Worm (Caenorhabditis elegans) whole organism, early embryonic: ENCODE results near the gene C55A6.6.
A peak's percentile ranks its signal among the peaks of the same experiment; 100 is the strongest.
"Not testable (repeated sequence)": the region's sequence is repeated elsewhere in the genome, so short reads cannot be mapped to it uniquely, and the experiment has no call there.

Experiments
- B0310.2 ChIP-seq: sonication (generic microtip); optimal IDR thresholded peaks from 2 replicates; lab custom pipeline; 2016; ENCODE audit warnings: mild to moderate bottlenecking, missing genetic modification characterization, missing compliant biosample characterization
- F13C5.2 ChIP-seq: sonication (generic microtip); optimal IDR thresholded peaks from 2 replicates; lab custom pipeline; 2017; ENCODE audit warnings: mild to moderate bottlenecking, missing genetic modification characterization, inconsistent platforms, missing compliant biosample characterization
- aly-1 ChIP-seq: sonication (generic microtip); optimal IDR thresholded peaks from 2 replicates; lab custom pipeline; 2016; ENCODE audit warnings: missing genetic modification characterization, missing compliant biosample characterization
- ama-1 ChIP-seq: fragments of 150-350 bp; optimal IDR thresholded peaks from 2 replicates; lab custom pipeline; 2014
- ceh-13 ChIP-seq: fragments of 200-800 bp; sonication (Bioruptor generic); optimal IDR thresholded peaks from 2 replicates; lab custom pipeline; 2018; ENCODE audit warnings: mild to moderate bottlenecking, missing genetic modification characterization, missing compliant biosample characterization
- ceh-36 ChIP-seq: sonication (generic microtip); optimal IDR thresholded peaks from 2 replicates; lab custom pipeline; 2016; ENCODE audit warnings: missing genetic modification characterization, inconsistent platforms, missing compliant biosample characterization
- ets-7 ChIP-seq: sonication (generic microtip); optimal IDR thresholded peaks from 2 replicates; lab custom pipeline; 2016; ENCODE audit warnings: missing genotype, missing genetic modification characterization, missing compliant biosample characterization
- flt-1 ChIP-seq: fragments of 200-800 bp; sonication (Bioruptor generic); IDR thresholded peaks from 2 replicates; pipeline ENCODE4 v1.3.6; 2022; ENCODE audit warnings: missing genetic modification characterization, missing compliant biosample characterization
- hmbx-1 ChIP-seq: sonication (generic microtip); optimal IDR thresholded peaks from 2 replicates; lab custom pipeline; 2016; ENCODE audit warnings: mild to moderate bottlenecking, missing genetic modification characterization, missing compliant biosample characterization
- hmg-4 ChIP-seq: fragments of 200-800 bp; sonication (Bioruptor generic); optimal IDR thresholded peaks from 2 replicates; lab custom pipeline; 2018; ENCODE audit warnings: mild to moderate bottlenecking, missing genetic modification characterization, missing compliant biosample characterization
- hnd-1 ChIP-seq: sonication (generic microtip); optimal IDR thresholded peaks from 2 replicates; lab custom pipeline; 2016; ENCODE audit warnings: missing genetic modification characterization, missing compliant biosample characterization
- pes-1 ChIP-seq: fragments of 200-800 bp; sonication (Bioruptor generic); IDR thresholded peaks from 2 replicates; pipeline ENCODE4 v1.3.6; 2022; ENCODE audit warnings: missing genetic modification reagents, missing genetic modification characterization, missing compliant biosample characterization
- scrt-1 ChIP-seq: fragments of 200-800 bp; sonication (Bioruptor generic); IDR thresholded peaks from 2 replicates; pipeline ENCODE4 v1.3.6; 2022; ENCODE audit warnings: missing genetic modification characterization, missing compliant biosample characterization
- sea-1 ChIP-seq: fragments of 200-800 bp; sonication (Bioruptor generic); conservative IDR thresholded peaks from 2 replicates; pipeline ENCODE4 v1.3.6; 2022; ENCODE audit warnings: missing genetic modification characterization, missing compliant biosample characterization
- tbx-11 ChIP-seq: fragments of 200-800 bp; sonication (Bioruptor generic); IDR thresholded peaks from 2 replicates; pipeline ENCODE4 v1.3.6; 2022; ENCODE audit warnings: missing genetic modification characterization, missing compliant biosample characterization
- tbx-37 ChIP-seq: fragments of 200-800 bp; sonication (Bioruptor generic); conservative IDR thresholded peaks from 2 replicates; pipeline ENCODE4 v1.3.6; 2022; ENCODE audit warnings: missing genetic modification reagents, missing genetic modification characterization, missing compliant biosample characterization
- tra-4 ChIP-seq: sonication (generic microtip); optimal IDR thresholded peaks from 2 replicates; lab custom pipeline; 2017; ENCODE audit warnings: missing genetic modification characterization, missing compliant biosample characterization

Gene C55A6.6

DNA sequence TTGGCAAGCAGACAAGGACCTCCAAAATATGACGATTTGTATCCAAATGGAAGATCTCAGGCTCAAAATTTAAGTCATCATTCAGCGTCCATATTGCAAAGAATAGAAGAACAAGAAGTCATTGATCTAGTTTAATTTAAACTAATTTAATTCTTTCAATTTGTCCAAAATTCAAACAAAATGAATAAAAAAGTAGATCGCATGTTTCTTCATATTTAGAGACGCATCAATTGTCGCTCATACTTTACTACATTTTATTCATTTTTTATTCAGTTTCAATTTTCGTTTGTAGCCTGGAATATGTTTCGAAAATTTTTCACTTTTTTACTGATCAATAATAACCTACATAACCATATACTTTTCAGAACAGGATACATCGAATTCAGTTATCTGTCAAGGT, 22.1 kb downstream of the C55A6.6 start, which contains the start of gene T11F9.21:
TSS of gene T11F9.21 (plus strand) at position 301 of the 400 bp plus-strand sequence.
- no peak for TF ChIP-seq scrt-1 (GFP tag; lab: Robert Waterston, UW)
- TF ChIP-seq hmbx-1, result no peak
- TF ChIP-seq hmg-4 (GFP tag; lab: Kevin White, UChicago), result no peak
- TF ChIP-seq flt-1 (GFP tag; lab: Robert Waterston, UW), result no peak
- TF ChIP-seq pes-1, result no peak
- TF ChIP-seq aly-1 (tag; lab: Kevin White, UChicago), result no peak
- no peak for TF ChIP-seq tbx-37
- no peak for TF ChIP-seq ama-1 (lab: Kevin White, UChicago)
- TF ChIP-seq ceh-13, result no peak
- TF ChIP-seq tbx-11 (GFP tag; lab: Robert Waterston, UW), result no peak
- no peak for TF ChIP-seq hnd-1
- TF ChIP-seq ets-7 (tag; lab: Kevin White, UChicago), result no peak
- TF ChIP-seq ceh-36 (tag; lab: Kevin White, UChicago), result no peak
- TF ChIP-seq F13C5.2 (tag; lab: Kevin White, UChicago), result no peak

DNA sequence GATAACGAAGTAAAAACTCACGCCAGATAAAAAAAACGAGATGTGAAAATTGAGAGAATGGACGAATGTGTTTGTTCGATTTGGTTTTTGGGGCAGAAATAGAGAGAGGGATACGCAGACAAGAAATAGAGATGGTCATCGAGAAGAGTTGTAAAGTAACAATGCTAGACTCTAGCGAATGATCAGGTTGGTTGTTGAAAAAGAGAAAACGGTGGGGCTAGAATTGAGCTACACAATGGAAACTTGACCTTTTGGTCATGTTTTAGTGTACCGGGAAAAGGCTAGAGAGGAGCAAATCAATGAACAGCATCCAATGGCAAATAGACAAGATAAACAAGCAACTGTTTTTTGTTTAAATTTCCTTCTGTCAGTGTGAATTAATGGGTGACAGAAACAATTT, 24.2 kb downstream of the C55A6.6 start, which contains the start of gene dhs-19:
TSS of gene dhs-19 (minus strand) at position 101 of the 400 bp plus-strand sequence.
- TF ChIP-seq ceh-13 (no peak), tbx-11 (GFP tag; lab: Robert Waterston, UW) (no peak), pes-1 (no peak), ets-7 (tag; lab: Kevin White, UChicago) (no peak), scrt-1 (GFP tag; lab: Robert Waterston, UW) (no peak), flt-1 (GFP tag; lab: Robert Waterston, UW) (no peak), tra-4 (tag; lab: Kevin White, UChicago) (no peak), tbx-37 (no peak)

DNA sequence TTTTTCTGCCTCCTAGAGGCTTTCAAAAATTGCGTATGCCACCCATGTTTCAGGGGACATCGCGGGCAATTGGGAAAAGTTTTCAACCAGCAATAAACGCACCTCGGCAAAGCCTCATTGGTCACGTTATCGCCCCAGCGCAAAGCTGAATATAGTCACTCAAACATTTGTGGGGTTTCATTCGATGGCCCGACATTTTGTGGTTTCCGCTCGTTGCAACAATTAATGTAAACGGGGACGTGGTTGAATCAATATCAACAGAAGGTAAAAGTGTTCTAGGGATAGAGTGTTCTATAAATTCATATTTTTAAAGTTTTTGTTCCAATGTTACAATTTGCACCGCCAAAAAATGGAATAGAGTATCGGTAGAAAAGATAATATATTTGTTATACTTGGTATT, 26.2 kb downstream of the C55A6.6 start:
- TF ChIP-seq ama-1 (lab: Kevin White, UChicago), result no peak
- no peak for TF ChIP-seq ets-7 (tag; lab: Kevin White, UChicago)
- TF ChIP-seq tbx-37, result no peak
- TF ChIP-seq tra-4 (tag; lab: Kevin White, UChicago), result no peak
- TF ChIP-seq scrt-1 (GFP tag; lab: Robert Waterston, UW), result no peak
- TF ChIP-seq hnd-1, result no peak
- no peak for TF ChIP-seq ceh-13
- no peak for TF ChIP-seq F13C5.2 (tag; lab: Kevin White, UChicago)
- no peak for TF ChIP-seq ceh-36 (tag; lab: Kevin White, UChicago)
- TF ChIP-seq tbx-11 (GFP tag; lab: Robert Waterston, UW), result no peak
- TF ChIP-seq pes-1, result no peak
- no peak for TF ChIP-seq aly-1 (tag; lab: Kevin White, UChicago)
- TF ChIP-seq flt-1 (GFP tag; lab: Robert Waterston, UW), result no peak
- TF ChIP-seq sea-1 (GFP tag; lab: Robert Waterston, UW), result no peak
- TF ChIP-seq hmg-4 (GFP tag; lab: Kevin White, UChicago), result no peak
- no peak for TF ChIP-seq hmbx-1
- no peak for TF ChIP-seq B0310.2 (tag; lab: Kevin White, UChicago)

DNA sequence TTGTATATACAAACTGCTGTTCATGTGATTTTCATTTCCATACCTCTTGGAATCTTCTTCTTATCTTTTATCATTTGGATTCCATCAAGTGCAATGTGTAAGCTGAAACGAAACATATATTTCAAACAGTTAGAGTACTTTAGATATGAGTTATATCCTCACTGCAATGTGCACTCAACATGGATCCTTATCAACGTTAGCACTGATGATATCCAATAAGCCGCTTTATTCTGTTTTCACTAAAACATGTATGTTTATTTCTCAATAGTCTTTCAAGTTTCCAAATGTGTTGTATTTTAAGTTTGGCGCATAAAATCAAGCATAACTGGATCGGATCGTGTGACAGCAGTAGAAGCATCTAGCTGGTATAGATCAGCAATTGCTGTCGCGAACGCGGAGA, 27.9 kb downstream of the C55A6.6 start, which contains the start of gene T11F9.10:
TSS of gene T11F9.10 (plus strand) at position 301 of the 400 bp plus-strand sequence.
- TF ChIP-seq B0310.2 (tag; lab: Kevin White, UChicago), result no peak
- no peak for TF ChIP-seq flt-1 (GFP tag; lab: Robert Waterston, UW)
- TF ChIP-seq hnd-1, result no peak
- no peak for TF ChIP-seq tbx-37

DNA sequence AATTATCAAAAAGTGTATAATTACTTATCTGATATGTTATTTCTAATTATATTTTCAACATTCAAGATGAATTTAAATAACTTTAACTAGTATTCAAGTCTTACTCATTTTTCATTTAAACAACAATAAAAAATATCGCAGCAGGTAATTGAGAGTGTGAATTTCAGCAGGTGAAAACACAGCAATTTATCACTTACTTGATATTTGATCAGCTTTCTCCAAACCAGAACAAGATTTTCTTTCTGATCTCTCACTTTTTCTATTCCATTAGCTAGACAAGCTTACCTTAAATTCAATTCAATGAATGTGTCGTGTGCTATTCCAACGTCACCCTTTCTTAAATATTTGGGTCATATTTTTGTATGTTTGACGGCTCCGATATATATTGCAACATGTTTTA, 29.0 kb downstream of the C55A6.6 start, which contains the start of gene srh-1:
TSS of gene srh-1 (plus strand) at position 301 of the 400 bp plus-strand sequence.
- TF ChIP-seq hmbx-1, result no peak
- TF ChIP-seq B0310.2 (tag; lab: Kevin White, UChicago), result no peak
- TF ChIP-seq sea-1 (GFP tag; lab: Robert Waterston, UW), result no peak
- TF ChIP-seq tbx-11 (GFP tag; lab: Robert Waterston, UW), result no peak

DNA sequence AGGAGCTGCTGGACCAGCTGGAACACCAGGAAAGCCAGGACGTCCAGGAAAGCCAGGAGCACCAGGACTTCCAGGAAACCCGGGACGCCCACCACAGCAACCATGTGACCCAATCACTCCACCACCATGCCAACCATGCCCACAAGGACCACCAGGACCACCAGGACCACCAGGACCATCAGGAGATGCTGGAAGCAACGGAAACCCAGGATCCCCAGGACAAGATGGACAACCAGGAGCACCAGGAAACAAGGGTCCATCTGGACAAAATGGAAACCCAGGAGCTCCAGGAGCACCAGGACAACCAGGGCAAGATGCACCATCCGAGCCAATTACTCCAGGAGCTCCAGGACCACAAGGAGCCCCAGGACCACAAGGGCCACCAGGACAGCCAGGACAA, 30.1 kb downstream of the C55A6.6 start:
- TF ChIP-seq sea-1 (GFP tag; lab: Robert Waterston, UW) (no peak), tbx-11 (GFP tag; lab: Robert Waterston, UW) (0 out of 2 replicates have a peak, but pooled peaks have one; percentile 9)

DNA sequence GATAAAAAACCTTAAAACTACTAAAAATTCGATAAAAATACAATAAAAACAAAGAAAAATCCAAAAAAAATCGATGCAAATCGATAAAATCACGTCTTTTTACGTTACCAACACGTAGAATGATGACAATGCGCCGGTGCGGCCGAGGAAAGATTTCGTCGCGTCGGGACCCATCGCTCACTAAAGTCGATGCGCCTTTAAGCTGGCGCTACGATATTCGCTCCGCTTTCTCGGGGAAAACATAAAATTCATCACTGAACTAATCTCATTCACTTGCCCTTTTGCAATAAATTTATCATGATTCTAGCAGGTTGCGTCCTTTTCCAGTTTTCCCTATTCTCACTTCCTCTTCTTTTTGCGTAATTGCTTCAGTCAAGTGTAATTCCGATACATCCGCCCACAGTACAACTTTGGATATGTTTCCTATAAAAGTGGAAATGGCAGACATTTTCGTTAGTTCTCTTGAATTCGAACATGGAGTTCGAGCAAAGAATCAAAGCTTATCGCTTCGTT, 30.9 kb downstream of the C55A6.6 start, which contains the start of gene col-157:
TSS of gene col-157 (plus strand) at position 463 of the 513 bp plus-strand sequence.
- TF ChIP-seq tbx-11 (GFP tag; lab: Robert Waterston, UW); ama-1 (lab: Kevin White, UChicago); hnd-1: not testable (repeated sequence)

DNA sequence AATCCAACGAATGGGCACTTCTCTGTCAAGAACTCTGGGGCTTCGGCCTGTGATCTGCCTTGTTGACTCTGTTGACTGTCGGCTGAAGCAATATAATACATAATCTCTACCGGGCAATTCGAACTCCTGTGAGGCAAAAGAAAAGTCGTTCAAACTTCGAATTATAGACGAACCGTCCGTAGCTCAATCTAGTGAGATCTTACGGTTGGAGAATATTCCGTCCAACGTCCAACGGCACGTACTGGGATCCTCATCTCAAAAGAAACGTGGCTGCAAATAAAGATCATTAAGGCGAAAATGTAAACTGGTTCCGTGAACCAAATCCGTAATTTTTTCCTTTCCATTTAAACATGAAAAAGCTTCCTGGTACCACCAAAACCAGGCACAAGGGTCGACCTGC, 33.8 kb downstream of the C55A6.6 start, which contains the start of gene T11F9.14:
TSS of gene T11F9.14 (minus strand) at position 101 of the 400 bp plus-strand sequence.
- TF ChIP-seq ets-7 (tag; lab: Kevin White, UChicago); tra-4 (tag; lab: Kevin White, UChicago); scrt-1 (GFP tag; lab: Robert Waterston, UW): not testable (repeated sequence)

DNA sequence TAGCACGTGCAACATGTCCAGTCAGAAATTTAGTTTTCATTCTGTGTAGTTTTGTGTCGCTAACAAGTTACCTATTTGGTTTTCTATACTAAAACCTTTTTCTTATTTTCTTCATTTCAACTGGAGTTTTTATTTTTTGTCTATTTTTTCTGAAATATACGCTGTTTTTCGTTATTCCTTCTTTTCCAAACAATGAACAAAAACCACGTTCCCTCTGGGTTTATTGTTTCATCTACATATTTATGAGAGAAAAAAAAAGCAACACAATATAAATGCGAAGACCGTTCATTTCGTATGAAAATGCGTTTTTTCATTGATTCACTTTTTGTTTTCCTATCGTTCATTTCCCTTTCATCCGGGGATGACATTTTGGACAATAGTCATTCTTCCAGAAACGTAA, 35.1 kb downstream of the C55A6.6 start, which contains the start of gene T11F9.22:
TSS of gene T11F9.22 (plus strand) at position 301 of the 400 bp plus-strand sequence.
- no peak for TF ChIP-seq sea-1 (GFP tag; lab: Robert Waterston, UW)
